Worm (Caenorhabditis elegans): Measurements from ENCODE around the gene C23G10.7.

C23G10.7 gene

ce11 chrIII:6164253-6164971 lies 33.8 kb downstream of the C23G10.7 start, which contains the start of gene F42A10.9 (continued):
- TF ChIP-seq ceh-40 (GFP tag; IDR thresholded peaks at IDR 0.05) (no peak), K11D2.4 (GFP tag; IDR thresholded peaks at IDR 0.05) (no peak), zim-3 (tag; optimal IDR thresholded peaks at IDR 0.05) (no peak), snpc-3.4 (tag; optimal IDR thresholded peaks at IDR 0.05) (no peak), ama-1 (optimal IDR thresholded peaks at IDR 0.05) (peak; percentile 35), ama-1 (GFP tag; optimal IDR thresholded peaks at IDR 0.05) (peak in 1 of 2 experiments; percentile 2), ekl-4 (GFP tag; IDR thresholded peaks at IDR 0.05) (peak; percentile 42; the same call in 1 of the 2 replicates), attf-3 (GFP tag; conservative IDR thresholded peaks at IDR 0.05) (no peak), snpc-4 (GFP tag; optimal IDR thresholded peaks at IDR 0.05) (no peak), snpc-4 (tag; optimal IDR thresholded peaks at IDR 0.05) (peak in 1 of 4 experiments; percentile 36), mxl-1 (tag; optimal IDR thresholded peaks at IDR 0.05) (no peak), unc-62 (GFP tag; optimal IDR thresholded peaks at IDR 0.05) (no peak), pha-4 (tag; optimal IDR thresholded peaks at IDR 0.05) (no peak), hrde-1 (tag; optimal IDR thresholded peaks at IDR 0.05; ENCODE audit: borderline replicate concordance) (no peak), F10E7.11 (tag; optimal IDR thresholded peaks at IDR 0.05) (no peak), Y95B8A.8 (GFP tag; IDR thresholded peaks at IDR 0.05) (no peak), tlf-1 (GFP tag; optimal IDR thresholded peaks at IDR 0.05) (peak; percentile 47), ztf-18 (tag; optimal IDR thresholded peaks at IDR 0.05) (peak; percentile 20), pbrm-1 (GFP tag; IDR thresholded peaks at IDR 0.05) (peak; percentile 38; the same call in 1 of the 2 replicates), cebp-1 (GFP tag; IDR thresholded peaks at IDR 0.05) (no peak), cebp-1 (tag; optimal IDR thresholded peaks at IDR 0.05) (peak; percentile 59), B0035.1 (tag; optimal IDR thresholded peaks at IDR 0.05) (no peak), Y79H2A.3 (GFP tag; conservative IDR thresholded peaks at IDR 0.05) (no peak), rcor-1 (GFP tag; IDR thresholded peaks at IDR 0.05) (no peak), lsl-1 (GFP tag; optimal IDR thresholded peaks at IDR 0.05) (no peak), repo-1 (tag; optimal IDR thresholded peaks at IDR 0.05) (peak; percentile 49), let-607 (tag; optimal IDR thresholded peaks at IDR 0.05) (no peak), ZK185.1 (tag; optimal IDR thresholded peaks at IDR 0.05; ENCODE audit: poor library complexity, severe bottlenecking) (peak; percentile 16)

- TF ChIP-seq nhr-80 (tag; optimal IDR thresholded peaks at IDR 0.05) (peak; percentile 60), let-607 (tag; optimal IDR thresholded peaks at IDR 0.05) (peak; percentile 77 to 94), unc-62 (GFP tag; optimal IDR thresholded peaks at IDR 0.05) (peak; percentile 52), atf-7 (tag; optimal IDR thresholded peaks at IDR 0.05) (no peak)
These were observed 34.8 kb downstream of the C23G10.7 start for ce11 chrIII:6163381-6163780.

- TF ChIP-seq ccch-3 (GFP tag; optimal IDR thresholded peaks at IDR 0.05) (no peak), pha-4 (tag; optimal IDR thresholded peaks at IDR 0.05) (peak; percentile 28), B0035.1 (tag; optimal IDR thresholded peaks at IDR 0.05) (no peak), him-1 (tag; optimal IDR thresholded peaks at IDR 0.05) (peak; percentile 95), rpc-1 (optimal IDR thresholded peaks at IDR 0.05) (peak; percentile 84), rpc-1 (tag; optimal IDR thresholded peaks at IDR 0.05) (peak; percentile 91), Y67H2A.10 (GFP tag; conservative IDR thresholded peaks at IDR 0.05) (0 out of 2 replicates have a peak, but pooled peaks have one; percentile 18), mcd-1 (GFP tag; IDR thresholded peaks at IDR 0.05) (peak; percentile 62), hmg-20 (GFP tag; IDR thresholded peaks at IDR 0.05) (peak; percentile 46; the same call in 1 of the 2 replicates), mel-28 (tag; optimal IDR thresholded peaks at IDR 0.05; ENCODE audit: borderline replicate concordance) (no peak), F39B2.1 (GFP tag; IDR thresholded peaks at IDR 0.05) (no peak), Y56A3A.18 (GFP tag; IDR thresholded peaks at IDR 0.05) (peak; percentile 72), fkh-3 (tag; optimal IDR thresholded peaks at IDR 0.05) (peak; percentile 65), F23B12.7 (tag; optimal IDR thresholded peaks at IDR 0.05; ENCODE audit: insufficient read depth) (peak; percentile 50), akir-1 (GFP tag; optimal IDR thresholded peaks at IDR 0.05) (peak; percentile 79), ztf-18 (tag; optimal IDR thresholded peaks at IDR 0.05) (peak; percentile 72), T26A5.8 (tag; optimal IDR thresholded peaks at IDR 0.05) (peak; percentile 76)
These were observed 39.4 kb downstream of the C23G10.7 start, which contains the start of gene nfm-1 for ce11 chrIII:6158642-6159475. Gene nfm-1, plus strand, starts transcription at chrIII:6159453.

Data from whole organism, young adult.